Worm (Caenorhabditis elegans) whole organism, young adult: ENCODE measurements around the gene irld-7.

Experiments used
- B0261.1 ChIP-seq: sonication (generic microtip); optimal IDR thresholded peaks from 2 replicates; lab custom pipeline; 2016; ENCODE audit warnings: mild to moderate bottlenecking, missing genetic modification characterization, moderate library complexity, missing compliant biosample characterization
- C17E4.6 ChIP-seq: fragments of 200-800 bp; sonication (Bioruptor generic); IDR thresholded peaks from 2 replicates; pipeline ENCODE4 v1.3.6; 2022; ENCODE audit warnings: missing genetic modification reagents, missing genetic modification characterization, missing compliant biosample characterization
- F10E7.11 ChIP-seq: sonication (generic microtip); optimal IDR thresholded peaks from 2 replicates; lab custom pipeline; 2017; ENCODE audit warnings: mild to moderate bottlenecking, missing genetic modification characterization, moderate library complexity, missing compliant biosample characterization
- F22D6.2 ChIP-seq: sonication (generic microtip); optimal IDR thresholded peaks from 2 replicates; lab custom pipeline; 2016; ENCODE audit warnings: mild to moderate bottlenecking, missing genetic modification characterization, missing compliant biosample characterization
- F37B4.10 ChIP-seq: fragments of 200-800 bp; sonication (Bioruptor generic); IDR thresholded peaks from 2 replicates; pipeline ENCODE4 v1.3.6; 2022; ENCODE audit warnings: missing genetic modification characterization, missing compliant biosample characterization
- F49E8.2 ChIP-seq: sonication (generic microtip); optimal IDR thresholded peaks from 3 replicates; lab custom pipeline; 2017; ENCODE audit warnings: missing genetic modification characterization, mild to moderate bottlenecking, missing compliant biosample characterization, antibody characterized with exemption, moderate library complexity; ENCODE audit not compliant: insufficient read depth
- K12H6.12 ChIP-seq: fragments of 200-800 bp; sonication (Bioruptor generic); optimal IDR thresholded peaks from 2 replicates; lab custom pipeline; 2018; ENCODE audit warnings: mild to moderate bottlenecking, missing genetic modification characterization, missing compliant biosample characterization
- T26A5.8 ChIP-seq: sonication (generic microtip); optimal IDR thresholded peaks from 2 replicates; lab custom pipeline; 2016; ENCODE audit warnings: missing genetic modification characterization, missing compliant biosample characterization
- Y79H2A.3 ChIP-seq: fragments of 200-800 bp; sonication (Bioruptor generic); conservative IDR thresholded peaks from 2 replicates; pipeline ENCODE4 v1.3.6; 2022; ENCODE audit warnings: missing genetic modification reagents, missing genetic modification characterization, missing compliant biosample characterization
- ZK185.1 ChIP-seq: sonication (generic microtip); optimal IDR thresholded peaks from 2 replicates; lab custom pipeline; 2016; ENCODE audit warnings: mild to moderate bottlenecking, missing genetic modification characterization, missing compliant biosample characterization; ENCODE audit not compliant: poor library complexity, severe bottlenecking
- akir-1 ChIP-seq: fragments of 200-800 bp; sonication (Bioruptor generic); optimal IDR thresholded peaks from 2 replicates; lab custom pipeline; 2018; ENCODE audit warnings: mild to moderate bottlenecking, missing genetic modification characterization, moderate library complexity, missing compliant biosample characterization
- ama-1 ChIP-seq, 3 experiments: fragments of 150-350 bp in 1 of 3; sonication (generic microtip) in 2 of 3; optimal IDR thresholded peaks; 2 replicates each; lab custom pipeline; 2014 to 2018; ENCODE audit warnings: missing biosample characterization in 2 of 3, missing genetic modification characterization in 2 of 3, missing genetic modification reagents in 2 of 3
- atf-7 ChIP-seq: sonication (generic microtip); optimal IDR thresholded peaks from 2 replicates; lab custom pipeline; 2017; ENCODE audit warnings: mild to moderate bottlenecking, missing genetic modification characterization, missing compliant biosample characterization
- athp-1 ChIP-seq: sonication (generic microtip); optimal IDR thresholded peaks from 2 replicates; lab custom pipeline; 2017; ENCODE audit warnings: mild to moderate bottlenecking, missing genetic modification characterization, missing compliant biosample characterization
- attf-5 ChIP-seq: fragments of 200-800 bp; sonication (Bioruptor generic); optimal IDR thresholded peaks from 2 replicates; lab custom pipeline; 2018; ENCODE audit warnings: mild to moderate bottlenecking, missing genetic modification characterization, missing compliant biosample characterization
- bed-1 ChIP-seq: fragments of 200-800 bp; sonication (Bioruptor generic); IDR thresholded peaks from 2 replicates; pipeline ENCODE4 v1.3.6; 2022; ENCODE audit warnings: missing genetic modification reagents, missing genetic modification characterization, missing compliant biosample characterization
- ccch-3 ChIP-seq: fragments of 200-800 bp; sonication (Bioruptor generic); optimal IDR thresholded peaks from 2 replicates; lab custom pipeline; 2018; ENCODE audit warnings: mild to moderate bottlenecking, missing genetic modification characterization, missing compliant biosample characterization
- ceh-27 ChIP-seq: fragments of 200-800 bp; sonication (Bioruptor generic); optimal IDR thresholded peaks from 2 replicates; lab custom pipeline; 2018; ENCODE audit warnings: mild to moderate bottlenecking, missing genetic modification characterization, moderate library complexity, missing compliant biosample characterization
- ceh-79 ChIP-seq: sonication (generic microtip); optimal IDR thresholded peaks from 2 replicates; lab custom pipeline; 2017; ENCODE audit warnings: mild to moderate bottlenecking, missing genetic modification characterization, missing compliant biosample characterization
- dox-1 ChIP-seq: fragments of 200-800 bp; sonication (Bioruptor generic); IDR thresholded peaks from 2 replicates; pipeline ENCODE4 v1.3.6; 2022; ENCODE audit warnings: missing genetic modification reagents, missing genetic modification characterization, missing compliant biosample characterization
- dpl-1 ChIP-seq: fragments of 150-350 bp; optimal IDR thresholded peaks from 2 replicates; lab custom pipeline; 2014; ENCODE audit warnings: missing biosample characterization, missing genetic modification reagents, missing genetic modification characterization
- egrh-3 ChIP-seq: fragments of 200-800 bp; sonication (Bioruptor generic); IDR thresholded peaks from 2 replicates; pipeline ENCODE4 v1.3.6; 2022; ENCODE audit warnings: missing genetic modification reagents, missing genetic modification characterization, missing compliant biosample characterization
- him-1 ChIP-seq: sonication (generic microtip); optimal IDR thresholded peaks from 2 replicates; lab custom pipeline; 2016; ENCODE audit warnings: missing genotype, missing genetic modification reagents, missing genetic modification characterization, missing compliant biosample characterization
- hlh-12 ChIP-seq: sonication (generic microtip); optimal IDR thresholded peaks from 2 replicates; lab custom pipeline; 2016; ENCODE audit warnings: missing genetic modification characterization, missing compliant biosample characterization
- hmg-20 ChIP-seq: fragments of 200-800 bp; sonication (Bioruptor generic); IDR thresholded peaks from 2 replicates; pipeline ENCODE4 v1.3.6; 2022; ENCODE audit warnings: missing genetic modification reagents, missing genetic modification characterization, missing compliant biosample characterization
- hrde-1 ChIP-seq: sonication (generic microtip); optimal IDR thresholded peaks from 2 replicates; lab custom pipeline; 2016; ENCODE audit warnings: missing genetic modification characterization, mild to moderate bottlenecking, missing compliant biosample characterization, moderate library complexity, missing genotype, missing genetic modification reagents, borderline replicate concordance
- hsf-1 ChIP-seq: fragments of 200-800 bp; sonication (Bioruptor generic); IDR thresholded peaks from 2 replicates; pipeline ENCODE4 v1.3.6; 2022; ENCODE audit warnings: missing genetic modification reagents, missing genetic modification characterization, missing compliant biosample characterization
- let-607 ChIP-seq, 2 experiments: fragments of 200-800 bp in 1 of 2; sonication (Bioruptor generic) in 1 of 2; sonication (generic microtip) in 1 of 2; optimal IDR thresholded peaks; 2 replicates each; lab custom pipeline; 2016 to 2018; ENCODE audit warnings: mild to moderate bottlenecking in 2 of 2, missing compliant biosample characterization in 2 of 2, missing genetic modification characterization in 2 of 2, moderate library complexity in 2 of 2, missing genotype in 1 of 2
- lin-54 ChIP-seq: fragments of 200-800 bp; sonication (Bioruptor generic); optimal IDR thresholded peaks from 2 replicates; lab custom pipeline; 2018; ENCODE audit warnings: mild to moderate bottlenecking, missing genetic modification characterization, missing compliant biosample characterization
- lir-1 ChIP-seq: fragments of 200-800 bp; sonication (Bioruptor generic); conservative IDR thresholded peaks from 2 replicates; pipeline ENCODE4 v1.3.6; 2022; ENCODE audit warnings: missing genetic modification reagents, missing genetic modification characterization, missing compliant biosample characterization
- madf-6 ChIP-seq: fragments of 200-800 bp; sonication (Bioruptor generic); IDR thresholded peaks from 2 replicates; pipeline ENCODE4 v1.3.6; 2022; ENCODE audit warnings: missing genetic modification reagents, missing genetic modification characterization, missing compliant biosample characterization
- mel-28 ChIP-seq: sonication (generic microtip); optimal IDR thresholded peaks from 2 replicates; lab custom pipeline; 2016; ENCODE audit warnings: borderline replicate concordance, mild to moderate bottlenecking, missing genetic modification characterization, missing compliant biosample characterization
- mes-4 ChIP-seq: sonication (generic microtip); optimal IDR thresholded peaks from 2 replicates; lab custom pipeline; 2016; ENCODE audit warnings: missing genotype, missing genetic modification characterization, missing compliant biosample characterization
- mxl-1 ChIP-seq: sonication (generic microtip); optimal IDR thresholded peaks from 2 replicates; lab custom pipeline; 2016; ENCODE audit warnings: missing genetic modification characterization, missing compliant biosample characterization
- nfya-1 ChIP-seq: sonication (generic microtip); optimal IDR thresholded peaks from 2 replicates; lab custom pipeline; 2017; ENCODE audit warnings: antibody characterized with exemption, missing compliant biosample characterization, missing genetic modification characterization, borderline replicate concordance; ENCODE audit not compliant: insufficient read depth
- nhr-179 ChIP-seq: sonication (generic microtip); optimal IDR thresholded peaks from 2 replicates; lab custom pipeline; 2016; ENCODE audit warnings: mild to moderate bottlenecking, missing genetic modification characterization, missing compliant biosample characterization
- nhr-90 ChIP-seq: sonication (generic microtip); optimal IDR thresholded peaks from 2 replicates; lab custom pipeline; 2016; ENCODE audit warnings: missing genotype, mild to moderate bottlenecking, missing genetic modification characterization, missing compliant biosample characterization
- rec-8 ChIP-seq, 2 experiments: sonication (generic microtip); optimal IDR thresholded peaks; 2 replicates each; lab custom pipeline; 2016; ENCODE audit warnings: mild to moderate bottlenecking in 2 of 2, missing genetic modification characterization in 2 of 2, missing genetic modification reagents in 2 of 2, missing genotype in 2 of 2, missing biosample characterization in 1 of 2, missing compliant biosample characterization in 1 of 2, moderate library complexity in 1 of 2
- rpc-1 ChIP-seq, 2 experiments: fragments of 150-350 bp in 1 of 2; sonication (generic microtip) in 1 of 2; optimal IDR thresholded peaks; 2 replicates each; lab custom pipeline; 2014 to 2018; ENCODE audit warnings: missing biosample characterization in 1 of 2, missing genetic modification characterization in 1 of 2, missing genetic modification reagents in 1 of 2, missing genotype in 1 of 2
- sdz-38 ChIP-seq: sonication (generic microtip); optimal IDR thresholded peaks from 2 replicates; lab custom pipeline; 2016; ENCODE audit warnings: missing genotype, missing genetic modification characterization, missing compliant biosample characterization
- sea-2 ChIP-seq: fragments of 200-800 bp; sonication (Bioruptor generic); IDR thresholded peaks from 2 replicates; pipeline ENCODE4 v1.3.6; 2022; ENCODE audit warnings: missing genetic modification characterization, missing compliant biosample characterization
- snpc-3.4 ChIP-seq: sonication (generic microtip); optimal IDR thresholded peaks from 2 replicates; lab custom pipeline; 2017; ENCODE audit warnings: missing genetic modification characterization, mild to moderate bottlenecking, missing compliant biosample characterization, antibody characterized with exemption, moderate library complexity, missing genotype, missing genetic modification reagents
- sptf-2 ChIP-seq: fragments of 200-800 bp; sonication (Bioruptor generic); optimal IDR thresholded peaks from 2 replicates; lab custom pipeline; 2018; ENCODE audit warnings: mild to moderate bottlenecking, missing genetic modification characterization, missing compliant biosample characterization
- tbp1 ChIP-seq: fragments of 200-800 bp; sonication (Bioruptor generic); optimal IDR thresholded peaks from 2 replicates; lab custom pipeline; 2018; ENCODE audit warnings: mild to moderate bottlenecking, missing genetic modification characterization, missing compliant biosample characterization
- tbx-9 ChIP-seq: sonication (generic microtip); optimal IDR thresholded peaks from 2 replicates; lab custom pipeline; 2016; ENCODE audit warnings: borderline replicate concordance, missing genetic modification characterization, inconsistent platforms, missing compliant biosample characterization
- xnd-1 ChIP-seq: sonication (generic microtip); optimal IDR thresholded peaks from 2 replicates; lab custom pipeline; 2016; ENCODE audit warnings: missing genotype, missing genetic modification reagents, missing genetic modification characterization, missing compliant biosample characterization
- zfh-2 ChIP-seq: fragments of 200-800 bp; sonication (Bioruptor generic); conservative IDR thresholded peaks from 2 replicates; pipeline ENCODE4 v1.3.6; 2022; ENCODE audit warnings: missing genetic modification reagents, missing genetic modification characterization, missing compliant biosample characterization

Gene irld-7

ce11 chrIV:6585397-6585921 is 4.7 kb upstream of the irld-7 start, which contains the start of the genes F38A5.2 and dnj-11 (continued):
- TF ChIP-seq tbx-9 (no peak), F22D6.2 (tag; lab: Kevin White, UChicago) (no peak), bed-1 (no peak), sdz-38 (tag; lab: Kevin White, UChicago) (no peak), ama-1 (optimal IDR thresholded peaks at IDR 0.05; lab: Kevin White, UChicago) (no peak), ama-1 (GFP tag; optimal IDR thresholded peaks at IDR 0.05; lab: Kevin White, UChicago) (no peak), dox-1 (GFP tag; lab: Robert Waterston, UW) (peak; percentile 76; the same call in 1 of the 2 replicates), hrde-1 (tag; lab: Kevin White, UChicago) (no peak), egrh-3 (GFP tag; lab: Robert Waterston, UW) (0 out of 2 replicates have a peak, but pooled peaks have one; percentile 24), nfya-1 (no peak), mxl-1 (tag; lab: Kevin White, UChicago) (no peak), zfh-2 (GFP tag; lab: Robert Waterston, UW) (no peak), ceh-27 (GFP tag; lab: Kevin White, UChicago) (peak; percentile 73), hmg-20 (GFP tag; lab: Robert Waterston, UW) (no peak), nhr-90 (no peak), let-607 (tag; optimal IDR thresholded peaks at IDR 0.05; lab: Kevin White, UChicago) (no peak), hsf-1 (GFP tag; lab: Robert Waterston, UW) (no peak), K12H6.12 (tag; lab: Kevin White, UChicago) (peak; percentile 48), madf-6 (GFP tag; lab: Robert Waterston, UW) (0 out of 2 replicates have a peak, but pooled peaks have one; percentile 30), ccch-3 (GFP tag; lab: Kevin White, UChicago) (no peak), ceh-79 (tag; lab: Kevin White, UChicago) (no peak), snpc-3.4 (tag; lab: Kevin White, UChicago) (no peak), athp-1 (tag; lab: Kevin White, UChicago) (no peak), mes-4 (tag; lab: Kevin White, UChicago) (no peak), rec-8 (tag; optimal IDR thresholded peaks at IDR 0.05; lab: Kevin White, UChicago) (no peak), mel-28 (tag; lab: Kevin White, UChicago) (no peak), him-1 (tag; lab: Kevin White, UChicago) (no peak), ZK185.1 (tag; lab: Kevin White, UChicago) (peak; percentile 2), F10E7.11 (no peak), sptf-2 (GFP tag; lab: Kevin White, UChicago) (no peak), F49E8.2 (tag; lab: Kevin White, UChicago) (peak; percentile 49), nhr-179 (tag; lab: Kevin White, UChicago) (no peak), lin-54 (GFP tag; lab: Kevin White, UChicago) (peak; percentile 47), C17E4.6 (GFP tag; lab: Robert Waterston, UW) (no peak), hlh-12 (tag; lab: Kevin White, UChicago) (no peak), F37B4.10 (GFP tag; lab: Robert Waterston, UW) (no peak), dpl-1 (peak; percentile 25), Y79H2A.3 (GFP tag; lab: Robert Waterston, UW) (no peak), tbp1 (GFP tag; lab: Kevin White, UChicago) (peak; percentile 49), sea-2 (GFP tag; lab: Robert Waterston, UW) (no peak), attf-5 (GFP tag; lab: Kevin White, UChicago) (peak; percentile 82), lir-1 (no peak), xnd-1 (tag; lab: Kevin White, UChicago) (no peak), atf-7 (no peak), akir-1 (GFP tag; lab: Kevin White, UChicago) (no peak), B0261.1 (tag; lab: Kevin White, UChicago) (no peak), rpc-1 (optimal IDR thresholded peaks at IDR 0.05; lab: Kevin White, UChicago) (peak; percentile 3), rpc-1 (tag; optimal IDR thresholded peaks at IDR 0.05; lab: Kevin White, UChicago) (no peak), T26A5.8 (no peak)
